Worm (Caenorhabditis elegans) whole organism, L1 larva: ENCODE results near the gene K12H6.9.

ENCODE experiments used
- C04F5.9 ChIP-seq: sonication (generic microtip); optimal IDR thresholded peaks from 2 replicates; lab custom pipeline; 2016; ENCODE audit warnings: missing genetic modification characterization, missing compliant biosample characterization
- F16B12.6 ChIP-seq: fragments of 150-350 bp; optimal IDR thresholded peaks from 2 replicates; lab custom pipeline; 2014; ENCODE audit warnings: missing biosample characterization, missing genetic modification characterization
- Y116A8C.19 ChIP-seq: sonication (generic microtip); optimal IDR thresholded peaks from 2 replicates; lab custom pipeline; 2016; ENCODE audit warnings: missing compliant biosample characterization, missing genetic modification characterization, borderline replicate concordance
- aha-1 ChIP-seq: fragments of 150-350 bp; optimal IDR thresholded peaks from 2 replicates; lab custom pipeline; 2014; ENCODE audit warnings: missing biosample characterization, missing genetic modification characterization
- alr-1 ChIP-seq: fragments of 200-800 bp; sonication (Bioruptor generic); optimal IDR thresholded peaks from 2 replicates; lab custom pipeline; 2018; ENCODE audit warnings: borderline replicate concordance, mild to moderate bottlenecking, missing genetic modification characterization, missing compliant biosample characterization
- aly-2 ChIP-seq: fragments of 150-350 bp; optimal IDR thresholded peaks from 2 replicates; lab custom pipeline; 2014; ENCODE audit warnings: missing biosample characterization, missing genetic modification characterization
- ceh-63 ChIP-seq: fragments of 200-800 bp; sonication (Bioruptor generic); optimal IDR thresholded peaks from 2 replicates; lab custom pipeline; 2018; ENCODE audit warnings: mild to moderate bottlenecking, missing genetic modification characterization, missing compliant biosample characterization
- ceh-88 ChIP-seq: fragments of 200-800 bp; sonication (Bioruptor generic); IDR thresholded peaks from 2 replicates; pipeline ENCODE4 v1.3.6; 2022; ENCODE audit warnings: missing genetic modification characterization, missing compliant biosample characterization
- ceh-90 ChIP-seq: sonication (generic microtip); optimal IDR thresholded peaks from 2 replicates; lab custom pipeline; 2016; ENCODE audit warnings: missing genetic modification characterization, missing compliant biosample characterization
- ces-1 ChIP-seq: fragments of 150-350 bp; optimal IDR thresholded peaks from 2 replicates; lab custom pipeline; 2014; ENCODE audit warnings: missing biosample characterization, missing genetic modification reagents, missing genetic modification characterization
- dpl-1 ChIP-seq, 3 experiments: fragments of 150-350 bp in 2 of 3; sonication (generic microtip) in 1 of 3; optimal IDR thresholded peaks; 2 replicates each; lab custom pipeline; 2014 to 2017; ENCODE audit warnings: missing biosample characterization in 3 of 3, missing genetic modification characterization in 3 of 3, missing genetic modification reagents in 3 of 3
- efl-1 ChIP-seq, 4 experiments: fragments of 150-350 bp; optimal IDR thresholded peaks in 3 of 4; peaks in 1 of 4; 1 replicate in 1 of 4; 2 replicates in 3 of 4; lab custom pipeline; 2014; ENCODE audit warnings: missing biosample characterization in 2 of 4, missing genetic modification characterization in 2 of 4, missing genetic modification reagents in 2 of 4
- efl-3 ChIP-seq: fragments of 200-800 bp; sonication (Bioruptor generic); optimal IDR thresholded peaks from 2 replicates; lab custom pipeline; 2018; ENCODE audit warnings: mild to moderate bottlenecking, missing genetic modification characterization, missing compliant biosample characterization
- egl-13 ChIP-seq: sonication (generic microtip); optimal IDR thresholded peaks from 2 replicates; lab custom pipeline; 2016; ENCODE audit warnings: missing genotype, missing genetic modification reagents, missing genetic modification characterization, missing compliant biosample characterization
- ets-5 ChIP-seq: fragments of 200-800 bp; sonication (Bioruptor generic); IDR thresholded peaks from 2 replicates; pipeline ENCODE4 v1.3.6; 2022; ENCODE audit warnings: missing genetic modification characterization, missing compliant biosample characterization
- fkh-10 ChIP-seq: sonication (generic microtip); optimal IDR thresholded peaks from 2 replicates; lab custom pipeline; 2017; ENCODE audit warnings: missing biosample characterization, missing genetic modification reagents, missing genetic modification characterization
- hlh-17 ChIP-seq: fragments of 200-800 bp; sonication (Bioruptor generic); optimal IDR thresholded peaks from 2 replicates; lab custom pipeline; 2018; ENCODE audit warnings: missing genetic modification characterization, mild to moderate bottlenecking, missing compliant biosample characterization, moderate library complexity, borderline replicate concordance
- isw-1 ChIP-seq: fragments of 200-800 bp; sonication (Bioruptor generic); IDR thresholded peaks from 2 replicates; pipeline ENCODE4 v1.3.6; 2022; ENCODE audit warnings: missing genetic modification characterization, missing compliant biosample characterization
- lin-13 ChIP-seq: fragments of 150-350 bp; optimal IDR thresholded peaks from 2 replicates; lab custom pipeline; 2014; ENCODE audit warnings: missing biosample characterization, missing genetic modification reagents, missing genetic modification characterization
- lin-14 ChIP-seq: fragments of 200-800 bp; sonication (Bioruptor generic); optimal IDR thresholded peaks from 2 replicates; lab custom pipeline; 2018; ENCODE audit warnings: mild to moderate bottlenecking, missing genetic modification characterization, moderate library complexity, missing compliant biosample characterization
- lin-35 ChIP-seq, 2 experiments: fragments of 150-350 bp; optimal IDR thresholded peaks; 2 replicates each; lab custom pipeline; 2014; ENCODE audit warnings: missing biosample characterization in 2 of 2, missing genetic modification characterization in 2 of 2, missing genetic modification reagents in 2 of 2
- lin-39 ChIP-seq: fragments of 150-350 bp; optimal IDR thresholded peaks from 2 replicates; lab custom pipeline; 2014; ENCODE audit warnings: missing biosample characterization, missing genetic modification reagents, missing genetic modification characterization
- mef-2 ChIP-seq: fragments of 150-350 bp; optimal IDR thresholded peaks from 2 replicates; lab custom pipeline; 2014; ENCODE audit warnings: missing biosample characterization, missing genetic modification characterization
- mep-1 ChIP-seq: fragments of 150-350 bp; optimal IDR thresholded peaks from 2 replicates; lab custom pipeline; 2014; ENCODE audit warnings: missing biosample characterization, missing genetic modification characterization
- nhr-19 ChIP-seq: fragments of 200-800 bp; sonication (Bioruptor generic); conservative IDR thresholded peaks from 2 replicates; pipeline ENCODE4 v1.3.6; 2022; ENCODE audit warnings: missing genetic modification characterization, missing compliant biosample characterization
- nhr-47 ChIP-seq: sonication (generic microtip); optimal IDR thresholded peaks from 2 replicates; lab custom pipeline; 2016; ENCODE audit warnings: mild to moderate bottlenecking, missing genetic modification characterization, moderate library complexity, missing compliant biosample characterization
- nhr-84 ChIP-seq: sonication (generic microtip); optimal IDR thresholded peaks from 2 replicates; lab custom pipeline; 2017; ENCODE audit warnings: missing biosample characterization, missing genetic modification characterization
- nhr-85 ChIP-seq: sonication (generic microtip); peaks from one replicate; lab custom pipeline; 2016; ENCODE audit warnings: missing genetic modification characterization, inconsistent platforms, missing compliant biosample characterization
- pag-3 ChIP-seq: sonication (generic microtip); optimal IDR thresholded peaks from 2 replicates; lab custom pipeline; 2017; ENCODE audit warnings: missing genetic modification characterization, mild to moderate bottlenecking, missing compliant biosample characterization, antibody characterized with exemption, borderline replicate concordance; ENCODE audit not compliant: insufficient read depth
- rnt-1 ChIP-seq: sonication (generic microtip); optimal IDR thresholded peaks from 2 replicates; lab custom pipeline; 2016; ENCODE audit warnings: mild to moderate bottlenecking, missing genetic modification characterization, moderate library complexity, missing compliant biosample characterization
- skn-1 ChIP-seq: fragments of 150-350 bp; optimal IDR thresholded peaks from 2 replicates; lab custom pipeline; 2014; ENCODE audit warnings: missing biosample characterization, missing genetic modification characterization
- sox-4 ChIP-seq: sonication (generic microtip); optimal IDR thresholded peaks from 2 replicates; lab custom pipeline; 2016; ENCODE audit warnings: missing genetic modification characterization, missing compliant biosample characterization
- sup-37 ChIP-seq: fragments of 200-800 bp; sonication (Bioruptor generic); optimal IDR thresholded peaks from 2 replicates; lab custom pipeline; 2018; ENCODE audit warnings: mild to moderate bottlenecking, missing genetic modification characterization, missing compliant biosample characterization
- tbx-2 ChIP-seq: sonication (generic microtip); optimal IDR thresholded peaks from 2 replicates; lab custom pipeline; 2016; ENCODE audit warnings: missing genetic modification characterization, missing compliant biosample characterization
- tlp-1 ChIP-seq: fragments of 150-350 bp; optimal IDR thresholded peaks from 2 replicates; lab custom pipeline; 2014; ENCODE audit warnings: missing biosample characterization, missing genetic modification characterization
- unc-86 ChIP-seq: sonication (generic microtip); optimal IDR thresholded peaks from 2 replicates; lab custom pipeline; 2016; ENCODE audit warnings: missing genetic modification characterization, missing compliant biosample characterization
- ztf-4 ChIP-seq: fragments of 150-350 bp; optimal IDR thresholded peaks from 2 replicates; lab custom pipeline; 2014; ENCODE audit warnings: missing biosample characterization, missing genetic modification characterization

The K12H6.9 gene

ce11 chrII:2824169-2824568 lies at the start of gene K12H6.9, which contains the start of gene K12H6.4:
Gene K12H6.9, plus strand, starts transcription at chrII:2824404.
Gene K12H6.4, minus strand, starts transcription at chrII:2824269.
- TF ChIP-seq lin-13 (no peak), nhr-84 (no peak), ceh-63 (GFP tag; lab: Kevin White, UChicago) (no peak), unc-86 (tag; lab: Kevin White, UChicago) (no peak)
- TF ChIP-seq, all 84 proteins: peak for 0

- TF ChIP-seq aha-1 (tag; lab: Kevin White, UChicago) (no peak), skn-1 (tag; lab: Kevin White, UChicago) (no peak), ceh-88 (no peak), sup-37 (GFP tag; lab: Kevin White, UChicago) (no peak), alr-1 (no peak), isw-1 (GFP tag; lab: Robert Waterston, UW) (no peak), C04F5.9 (tag; lab: Kevin White, UChicago) (no peak), ztf-4 (no peak), fkh-10 (GFP tag; lab: Kevin White, UChicago) (no peak), mef-2 (no peak)
- TF ChIP-seq, all 84 proteins: peak for 0
Measured at ce11 chrII:2774904-2775303, 49.3 kb upstream of the K12H6.9 start, which contains the start of gene fbxb-111. Gene fbxb-111, minus strand, starts transcription at chrII:2775004.

ce11 chrII:2777846-2778245 lies 46.4 kb upstream of the K12H6.9 start, which contains the start of gene F08D12.4:
Gene F08D12.4, plus strand, starts transcription at chrII:2778146.
- TF ChIP-seq ets-5, result no peak
- no peak for TF ChIP-seq lin-39
- no peak for TF ChIP-seq ces-1 (GFP tag; lab: Kevin White, UChicago)
- no peak for TF ChIP-seq tlp-1 (tag; lab: Kevin White, UChicago)
- TF ChIP-seq mep-1 (tag; lab: Kevin White, UChicago), result no peak
- TF ChIP-seq aly-2 (tag; lab: Kevin White, UChicago), result no peak
- TF ChIP-seq egl-13 (tag; lab: Kevin White, UChicago), result no peak
- no peak for TF ChIP-seq efl-1 (optimal IDR thresholded peaks at IDR 0.05; lab: Kevin White, UChicago)
- no peak for TF ChIP-seq efl-1 (GFP tag; optimal IDR thresholded peaks at IDR 0.05 in 1 of 2; lab: Kevin White, UChicago)
- no peak for TF ChIP-seq nhr-85 (tag; lab: Kevin White, UChicago)

- TF ChIP-seq rnt-1 (tag; lab: Kevin White, UChicago) (no peak), nhr-19 (GFP tag; lab: Robert Waterston, UW) (no peak), lin-14 (GFP tag; lab: Kevin White, UChicago) (no peak), skn-1 (tag; lab: Kevin White, UChicago) (no peak), efl-3 (no peak), dpl-1 (GFP tag; optimal IDR thresholded peaks at IDR 0.05; lab: Kevin White, UChicago) (no peak), F16B12.6 (tag; lab: Kevin White, UChicago) (no peak), ceh-90 (tag; lab: Kevin White, UChicago) (no peak), pag-3 (tag; lab: Kevin White, UChicago) (no peak), alr-1 (no peak), Y116A8C.19 (tag; lab: Kevin White, UChicago) (no peak), tbx-2 (tag; lab: Kevin White, UChicago) (no peak), hlh-17 (GFP tag; lab: Kevin White, UChicago) (no peak), lin-35 (GFP tag; optimal IDR thresholded peaks at IDR 0.05; lab: Kevin White, UChicago) (no peak), nhr-47 (no peak), isw-1 (GFP tag; lab: Robert Waterston, UW) (no peak), sox-4 (no peak)
Measured at ce11 chrII:2779253-2779652, 45.0 kb upstream of the K12H6.9 start, which contains the start of gene F08D12.3. Gene F08D12.3, plus strand, starts transcription at chrII:2779553.
